Fruit fly (Drosophila melanogaster) whole organism, embryonic: ENCODE data around the gene CG43072.

ENCODE experiments used
- Asciz ChIP-seq: fragments of 200-800 bp; sonication (Bioruptor generic); optimal IDR thresholded peaks from 2 replicates; lab custom pipeline; 2017; ENCODE audit warnings: missing biosample characterization, mild to moderate bottlenecking, missing genetic modification characterization, missing genetic modification reagents
- Bdp1 ChIP-seq: fragments of 200-800 bp; sonication (Bioruptor generic); optimal IDR thresholded peaks from 3 replicates; lab custom pipeline; 2016; ENCODE audit warnings: missing biosample characterization, missing genetic modification characterization
- BtbVII ChIP-seq: fragments of 200-800 bp; sonication (Bioruptor generic); optimal IDR thresholded peaks from 3 replicates; lab custom pipeline; 2017; ENCODE audit warnings: missing biosample characterization, mild to moderate bottlenecking, missing genetic modification characterization
- CG11723 ChIP-seq: fragments of 200-800 bp; sonication (Bioruptor generic); optimal IDR thresholded peaks from 2 replicates; lab custom pipeline; 2017; ENCODE audit warnings: missing biosample characterization, mild to moderate bottlenecking, missing genetic modification characterization
- CG13424 ChIP-seq: fragments of 200-800 bp; sonication (Bioruptor generic); optimal IDR thresholded peaks from 2 replicates; lab custom pipeline; 2019; ENCODE audit warnings: missing biosample characterization, mild to moderate bottlenecking, missing genetic modification characterization, moderate library complexity
- CG13894 ChIP-seq: fragments of 200-800 bp; sonication (Bioruptor generic); optimal IDR thresholded peaks from 3 replicates; lab custom pipeline; 2018; ENCODE audit warnings: missing biosample characterization, mild to moderate bottlenecking, missing genetic modification characterization, moderate library complexity
- CG14014 ChIP-seq: fragments of 200-800 bp; sonication (Bioruptor generic); IDR thresholded peaks from 2 replicates; pipeline ENCODE4 v1.3.6; 2022; ENCODE audit warnings: missing biosample characterization, missing genetic modification characterization
- CG14667 ChIP-seq: fragments of 200-800 bp; sonication (Bioruptor generic); IDR thresholded peaks from 2 replicates; pipeline ENCODE4 v1.3.6; 2022; ENCODE audit warnings: missing biosample characterization, missing genetic modification characterization
- CG14710 ChIP-seq: fragments of 200-800 bp; sonication (Bioruptor generic); optimal IDR thresholded peaks from 3 replicates; lab custom pipeline; 2019; ENCODE audit warnings: missing biosample characterization, mild to moderate bottlenecking, missing genetic modification characterization, moderate library complexity
- CG1603 ChIP-seq: fragments of 200-800 bp; sonication (Bioruptor generic); optimal IDR thresholded peaks from 2 replicates; lab custom pipeline; 2019; ENCODE audit warnings: missing biosample characterization, mild to moderate bottlenecking, missing genetic modification characterization, moderate library complexity
- CG17186 ChIP-seq: fragments of 200-800 bp; sonication (Bioruptor generic); optimal IDR thresholded peaks from 3 replicates; lab custom pipeline; 2017; ENCODE audit warnings: missing biosample characterization, missing genetic modification reagents, missing genetic modification characterization
- CG2202 ChIP-seq: fragments of 200-800 bp; sonication (Bioruptor generic); optimal IDR thresholded peaks from 2 replicates; lab custom pipeline; 2018; ENCODE audit warnings: missing biosample characterization, mild to moderate bottlenecking, missing genetic modification characterization
- CG31365 ChIP-seq: fragments of 200-800 bp; sonication (Bioruptor generic); optimal IDR thresholded peaks from 2 replicates; lab custom pipeline; 2018; ENCODE audit warnings: missing biosample characterization, mild to moderate bottlenecking, missing genetic modification characterization
- CG31388 ChIP-seq: fragments of 200-800 bp; sonication (Bioruptor generic); optimal IDR thresholded peaks from 2 replicates; lab custom pipeline; 2016; ENCODE audit warnings: missing biosample characterization, missing genetic modification characterization
- CG3995 ChIP-seq: fragments of 200-800 bp; sonication (Bioruptor generic); optimal IDR thresholded peaks from 3 replicates; lab custom pipeline; 2016; ENCODE audit warnings: missing biosample characterization, missing genetic modification characterization
- CG4404 ChIP-seq: fragments of 200-800 bp; sonication (Bioruptor generic); IDR thresholded peaks from 2 replicates; pipeline ENCODE4 v1.3.6; 2022; ENCODE audit warnings: missing biosample characterization, missing genetic modification characterization
- CG5180 ChIP-seq: fragments of 200-800 bp; sonication (Bioruptor generic); optimal IDR thresholded peaks from 3 replicates; lab custom pipeline; 2017; ENCODE audit warnings: missing biosample characterization, missing genetic modification characterization, mild to moderate bottlenecking, moderate library complexity, missing genetic modification reagents
- CG6791 ChIP-seq: fragments of 200-800 bp; sonication (Bioruptor generic); IDR thresholded peaks from 3 replicates; pipeline ENCODE4 v1.3.6; 2022; ENCODE audit warnings: missing biosample characterization, missing genetic modification characterization; ENCODE audit not compliant: partially characterized antibody
- CG7786 ChIP-seq: fragments of 200-800 bp; sonication (Bioruptor generic); optimal IDR thresholded peaks from 2 replicates; lab custom pipeline; 2016; ENCODE audit warnings: missing biosample characterization, missing genetic modification characterization
- CG8388 ChIP-seq: fragments of 200-800 bp; sonication (Bioruptor generic); optimal IDR thresholded peaks from 2 replicates; lab custom pipeline; 2019; ENCODE audit warnings: missing biosample characterization, mild to moderate bottlenecking, missing genetic modification characterization, moderate library complexity
- CG9215 ChIP-seq: fragments of 200-800 bp; sonication (Bioruptor generic); IDR thresholded peaks from 2 replicates; pipeline ENCODE4 v1.3.6; 2022; ENCODE audit warnings: missing biosample characterization, missing genetic modification characterization
- CG9727 ChIP-seq: fragments of 200-800 bp; sonication (Bioruptor generic); optimal IDR thresholded peaks from 3 replicates; lab custom pipeline; 2017; ENCODE audit warnings: missing biosample characterization, mild to moderate bottlenecking, missing genetic modification characterization
- CG9876 ChIP-seq: fragments of 200-800 bp; sonication (Bioruptor generic); optimal IDR thresholded peaks from 2 replicates; lab custom pipeline; 2016; ENCODE audit warnings: missing biosample characterization, missing genetic modification characterization
- Eip74EF ChIP-seq, 2 experiments: fragments of 200-800 bp in 1 of 2; fragments of >200 bp in 1 of 2; sonication (Bioruptor generic) in 1 of 2; optimal IDR thresholded peaks; 2 replicates each; lab custom pipeline; 2017 to 2019; ENCODE audit warnings: missing biosample characterization in 2 of 2, missing genetic modification characterization in 2 of 2, mild to moderate bottlenecking in 1 of 2, moderate library complexity in 1 of 2
- HHEX ChIP-seq: fragments of 200-800 bp; sonication (Bioruptor generic); optimal IDR thresholded peaks from 3 replicates; lab custom pipeline; 2017; ENCODE audit warnings: missing biosample characterization, mild to moderate bottlenecking, missing genetic modification characterization, missing genetic modification reagents
- HLH3B ChIP-seq: fragments of 200-800 bp; sonication (Bioruptor generic); IDR thresholded peaks from 2 replicates; pipeline ENCODE4 v1.3.6; 2022; ENCODE audit warnings: missing biosample characterization, missing genetic modification characterization
- HLH54F ChIP-seq: fragments of 200-800 bp; sonication (Bioruptor generic); optimal IDR thresholded peaks from 3 replicates; lab custom pipeline; 2016; ENCODE audit warnings: missing biosample characterization, missing genetic modification characterization
- Hand ChIP-seq: fragments of 200-800 bp; sonication (Bioruptor generic); optimal IDR thresholded peaks from 2 replicates; lab custom pipeline; 2017; ENCODE audit warnings: mild to moderate bottlenecking, missing biosample characterization, missing genetic modification reagents, missing genetic modification characterization
- Lim3 ChIP-seq: fragments of 200-800 bp; sonication (Bioruptor generic); IDR thresholded peaks from 2 replicates; pipeline ENCODE4 v1.3.6; 2022; ENCODE audit warnings: missing biosample characterization, missing genetic modification characterization
- Side ChIP-seq: fragments of 200-800 bp; sonication (Bioruptor generic); optimal IDR thresholded peaks from 2 replicates; lab custom pipeline; 2016; ENCODE audit warnings: missing biosample characterization, missing genetic modification characterization
- Sox100B ChIP-seq: fragments of 200-800 bp; sonication (Bioruptor generic); optimal IDR thresholded peaks from 3 replicates; lab custom pipeline; 2018; ENCODE audit warnings: missing biosample characterization, mild to moderate bottlenecking, missing genetic modification characterization
- Sry-β ChIP-seq: fragments of 200-800 bp; sonication (Bioruptor generic); optimal IDR thresholded peaks from 2 replicates; lab custom pipeline; 2018; ENCODE audit warnings: missing biosample characterization, mild to moderate bottlenecking, missing genetic modification characterization, moderate library complexity
- bigmax ChIP-seq: fragments of 200-800 bp; sonication (Bioruptor generic); optimal IDR thresholded peaks from 2 replicates; lab custom pipeline; 2018; ENCODE audit warnings: missing biosample characterization, mild to moderate bottlenecking, missing genetic modification characterization
- chm ChIP-seq: fragments of 200-800 bp; sonication (Bioruptor generic); IDR thresholded peaks from 2 replicates; pipeline ENCODE4 v1.3.6; 2022; ENCODE audit warnings: missing biosample characterization, missing genetic modification characterization
- crp ChIP-seq, 2 experiments: fragments of 200-800 bp; sonication (Bioruptor generic); optimal IDR thresholded peaks; 2 replicates in 1 of 2; 3 replicates in 1 of 2; lab custom pipeline; 2017; ENCODE audit warnings: missing biosample characterization in 2 of 2, missing genetic modification characterization in 2 of 2, mild to moderate bottlenecking in 1 of 2, moderate library complexity in 1 of 2
- disco-r ChIP-seq: fragments of 200-800 bp; sonication (Bioruptor generic); optimal IDR thresholded peaks from 2 replicates; lab custom pipeline; 2016; ENCODE audit warnings: missing biosample characterization, missing genetic modification characterization
- dm ChIP-seq: fragments of 200-800 bp; sonication (Bioruptor generic); optimal IDR thresholded peaks from 3 replicates; lab custom pipeline; 2016; ENCODE audit warnings: missing biosample characterization, missing genetic modification characterization
- en ChIP-seq: fragments of 200-800 bp; sonication (Bioruptor generic); optimal IDR thresholded peaks from 2 replicates; lab custom pipeline; 2016; ENCODE audit warnings: missing biosample characterization, missing genetic modification characterization
- esg ChIP-seq: fragments of 200-800 bp; sonication (Bioruptor generic); conservative IDR thresholded peaks from 2 replicates; pipeline ENCODE4 v1.3.6; 2022; ENCODE audit warnings: missing biosample characterization, missing genetic modification characterization
- gcm2 ChIP-seq: fragments of 200-800 bp; sonication (Bioruptor generic); optimal IDR thresholded peaks from 2 replicates; lab custom pipeline; 2016; ENCODE audit warnings: missing biosample characterization, missing genetic modification characterization
- hb ChIP-seq: fragments of 200-800 bp; sonication (Bioruptor generic); IDR thresholded peaks from 3 replicates; pipeline ENCODE4 v1.3.6; 2022; ENCODE audit warnings: missing biosample characterization, missing genetic modification characterization; ENCODE audit not compliant: partially characterized antibody
- mam ChIP-seq: fragments of 200-800 bp; sonication (Bioruptor generic); optimal IDR thresholded peaks from 3 replicates; lab custom pipeline; 2016; ENCODE audit warnings: missing biosample characterization, missing genetic modification characterization
- psq ChIP-seq: fragments of 200-800 bp; sonication (Bioruptor generic); optimal IDR thresholded peaks from 2 replicates; lab custom pipeline; 2017; ENCODE audit warnings: missing biosample characterization, missing genetic modification characterization
- repo ChIP-seq: fragments of 200-800 bp; sonication (Bioruptor generic); optimal IDR thresholded peaks from 2 replicates; lab custom pipeline; 2016; ENCODE audit warnings: missing biosample characterization, missing genetic modification characterization
- schlank ChIP-seq: fragments of 200-800 bp; sonication (Bioruptor generic); optimal IDR thresholded peaks from 2 replicates; lab custom pipeline; 2018; ENCODE audit warnings: missing biosample characterization, mild to moderate bottlenecking, missing genetic modification characterization
- sim ChIP-seq: fragments of 200-800 bp; sonication (Bioruptor generic); IDR thresholded peaks from 2 replicates; pipeline ENCODE4 v1.3.6; 2022; ENCODE audit warnings: missing biosample characterization, missing genetic modification characterization
- twi ChIP-seq: fragments of 200-800 bp; optimal IDR thresholded peaks from 2 replicates; lab custom pipeline; 2019; ENCODE audit warnings: missing biosample characterization, mild to moderate bottlenecking, missing genetic modification characterization, moderate library complexity
- wdn ChIP-seq: fragments of 200-800 bp; sonication (Bioruptor generic); IDR thresholded peaks from 2 replicates; pipeline ENCODE4 v1.3.6; 2022; ENCODE audit warnings: missing biosample characterization, missing genetic modification characterization
- wor ChIP-seq: fragments of 200-800 bp; sonication (Bioruptor generic); IDR thresholded peaks from 2 replicates; pipeline ENCODE4 v1.3.6; 2022; ENCODE audit warnings: missing biosample characterization, missing genetic modification characterization
- zen2 ChIP-seq: fragments of 200-800 bp; sonication (Bioruptor generic); IDR thresholded peaks from 3 replicates; pipeline ENCODE4 v1.3.6; 2022; ENCODE audit warnings: missing biosample characterization, missing genetic modification characterization; ENCODE audit not compliant: partially characterized antibody
- zf30C ChIP-seq: fragments of 200-800 bp; sonication (Bioruptor generic); optimal IDR thresholded peaks from 3 replicates; lab custom pipeline; 2018; ENCODE audit warnings: missing biosample characterization, mild to moderate bottlenecking, missing genetic modification characterization

CG43072 gene

DNA sequence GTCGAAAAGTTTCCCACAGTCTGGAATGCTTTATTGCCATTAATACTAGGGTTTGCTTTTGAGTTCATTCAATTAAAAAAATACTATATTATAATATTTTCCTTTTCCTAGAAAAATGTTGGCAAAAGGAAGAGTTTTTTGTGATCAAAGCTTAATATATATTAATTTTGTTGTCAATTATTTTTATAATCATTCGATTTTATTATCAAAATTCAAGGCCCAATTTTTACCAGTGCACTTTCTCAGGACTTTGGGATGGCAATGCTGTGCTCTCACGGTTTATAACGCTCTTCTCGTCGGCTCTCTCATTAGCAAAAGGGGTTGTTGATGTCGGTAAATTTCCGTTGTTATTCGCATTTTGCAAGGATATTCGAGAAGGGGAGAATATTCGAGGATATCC lies 18.6 kb upstream of the CG43072 start (continued):
- TF ChIP-seq dm (GFP tag; lab: Kevin White, UChicago) = no peak
- peak; percentile 22 for TF ChIP-seq CG13424 (tag; lab: Kevin White, UChicago)
- peak; percentile 97 for TF ChIP-seq zf30C (GFP tag; lab: Kevin White, UChicago)
- no peak for TF ChIP-seq en (GFP tag; lab: Kevin White, UChicago)
- TF ChIP-seq gcm2 (GFP tag; lab: Kevin White, UChicago) = no peak
- TF ChIP-seq BtbVII (GFP tag; lab: Kevin White, UChicago) = peak; percentile 11
- peak; percentile 28 for TF ChIP-seq Sox100B (GFP tag; lab: Kevin White, UChicago)
- TF ChIP-seq schlank (tag; lab: Kevin White, UChicago) = no peak
- TF ChIP-seq CG14014 (GFP tag; lab: Robert Waterston, UW) = no peak
- TF ChIP-seq bigmax (GFP tag; lab: Kevin White, UChicago) = no peak
- peak; percentile 15 for TF ChIP-seq CG2202
- TF ChIP-seq CG8388 = peak; percentile 63
- TF ChIP-seq HLH54F (GFP tag; lab: Kevin White, UChicago) = no peak
- TF ChIP-seq wdn (GFP tag; lab: Robert Waterston, UW) = no peak
- TF ChIP-seq CG9727 (GFP tag; lab: Kevin White, UChicago) = peak; percentile 64
- TF ChIP-seq CG11723 (GFP tag; lab: Kevin White, UChicago) = no peak
- no peak for TF ChIP-seq mam (GFP tag; lab: Kevin White, UChicago)
- no peak for TF ChIP-seq CG17186 (GFP tag; lab: Kevin White, UChicago)
- no peak for TF ChIP-seq hb (GFP tag; lab: Robert Waterston, UW)
- no peak for TF ChIP-seq Lim3
- TF ChIP-seq Hand (GFP tag; lab: Kevin White, UChicago) = peak; percentile 6
- no peak for TF ChIP-seq Asciz (GFP tag; lab: Kevin White, UChicago)
- TF ChIP-seq CG1603 (tag; lab: Kevin White, UChicago) = no peak
- no peak for TF ChIP-seq zen2 (GFP tag; lab: Robert Waterston, UW)
- TF ChIP-seq Side (GFP tag; lab: Kevin White, UChicago) = no peak
- TF ChIP-seq sim (GFP tag; lab: Robert Waterston, UW) = no peak
- TF ChIP-seq chm = peak; percentile 65
- TF ChIP-seq crp (GFP tag; optimal IDR thresholded peaks at IDR 0.05; lab: Kevin White, UChicago) = no peak
- no peak for TF ChIP-seq twi (tag; lab: Kevin White, UChicago)
- peak; percentile 77 for TF ChIP-seq CG9215 (GFP tag; lab: Robert Waterston, UW)
- TF ChIP-seq CG7786 (GFP tag; lab: Kevin White, UChicago) = no peak
- TF ChIP-seq Bdp1 = no peak
- no peak for TF ChIP-seq CG6791 (GFP tag; lab: Robert Waterston, UW)
- no peak for TF ChIP-seq esg (GFP tag; lab: Robert Waterston, UW)
- no peak for TF ChIP-seq Eip74EF (GFP tag; optimal IDR thresholded peaks at IDR 0.05; lab: Kevin White, UChicago)
- no peak for TF ChIP-seq CG31365 (tag; lab: Kevin White, UChicago)
- TF ChIP-seq CG14667 (GFP tag; lab: Robert Waterston, UW) = no peak
- TF ChIP-seq CG4404 (GFP tag; lab: Robert Waterston, UW) = no peak
- peak; percentile 51; the same call in 1 of the 2 replicates for TF ChIP-seq HLH3B (GFP tag; lab: Robert Waterston, UW)
- TF ChIP-seq CG14710 = peak; percentile 69
- TF ChIP-seq CG13894 (tag; lab: Kevin White, UChicago) = no peak
- no peak for TF ChIP-seq HHEX (GFP tag; lab: Kevin White, UChicago)
- TF ChIP-seq CG3995 = no peak
- TF ChIP-seq CG9876 (GFP tag; lab: Kevin White, UChicago) = no peak
- TF ChIP-seq disco-r (GFP tag; lab: Kevin White, UChicago) = no peak
- TF ChIP-seq psq (GFP tag; lab: Kevin White, UChicago) = no peak
- TF ChIP-seq wor (GFP tag; lab: Robert Waterston, UW) = no peak
- TF ChIP-seq repo (GFP tag; lab: Kevin White, UChicago) = no peak
- no peak for TF ChIP-seq Sry-β
- no peak for TF ChIP-seq CG5180 (GFP tag; lab: Kevin White, UChicago)
- no peak for TF ChIP-seq CG31388
